Worm (Caenorhabditis elegans) whole organism, young adult: ENCODE measurements around the gene sec-22.

ENCODE experiments used
- C06A6.2 ChIP-seq: fragments of 200-800 bp; sonication (Bioruptor generic); conservative IDR thresholded peaks from 2 replicates; pipeline ENCODE4 v1.3.6; 2022; ENCODE audit warnings: missing genetic modification characterization, missing compliant biosample characterization
- D2030.7 ChIP-seq: fragments of 200-800 bp; sonication (Bioruptor generic); IDR thresholded peaks from 2 replicates; pipeline ENCODE4 v1.3.6; 2022; ENCODE audit warnings: missing genetic modification reagents, missing genetic modification characterization, missing compliant biosample characterization
- F52B5.7 ChIP-seq: sonication (generic microtip); optimal IDR thresholded peaks from 2 replicates; lab custom pipeline; 2016; ENCODE audit warnings: mild to moderate bottlenecking, missing genetic modification characterization, missing compliant biosample characterization
- F55B11.4 ChIP-seq: sonication (generic microtip); optimal IDR thresholded peaks from 2 replicates; lab custom pipeline; 2016; ENCODE audit warnings: missing compliant biosample characterization, missing genetic modification characterization, borderline replicate concordance; ENCODE audit not compliant: insufficient read depth
- F57A8.1 ChIP-seq: fragments of 200-800 bp; sonication (Bioruptor generic); optimal IDR thresholded peaks from 2 replicates; lab custom pipeline; 2018; ENCODE audit warnings: mild to moderate bottlenecking, missing genetic modification characterization, moderate library complexity, missing compliant biosample characterization
- F57C9.4 ChIP-seq: sonication (generic microtip); optimal IDR thresholded peaks from 2 replicates; lab custom pipeline; 2017; ENCODE audit warnings: mild to moderate bottlenecking, missing genetic modification characterization, missing compliant biosample characterization
- K11D2.4 ChIP-seq: fragments of 200-800 bp; sonication (Bioruptor generic); IDR thresholded peaks from 2 replicates; pipeline ENCODE4 v1.3.6; 2022; ENCODE audit warnings: missing genetic modification reagents, missing genetic modification characterization, missing compliant biosample characterization
- T07F8.4 ChIP-seq: sonication (generic microtip); optimal IDR thresholded peaks from 2 replicates; lab custom pipeline; 2016; ENCODE audit warnings: mild to moderate bottlenecking, missing genetic modification characterization, moderate library complexity, missing compliant biosample characterization
- Y95B8A.8 ChIP-seq: fragments of 200-800 bp; sonication (Bioruptor generic); IDR thresholded peaks from 2 replicates; pipeline ENCODE4 v1.3.6; 2022; ENCODE audit warnings: missing genetic modification reagents, missing genetic modification characterization, missing compliant biosample characterization
- ZK185.1 ChIP-seq: sonication (generic microtip); optimal IDR thresholded peaks from 2 replicates; lab custom pipeline; 2016; ENCODE audit warnings: mild to moderate bottlenecking, missing genetic modification characterization, missing compliant biosample characterization; ENCODE audit not compliant: poor library complexity, severe bottlenecking
- ama-1 ChIP-seq, 3 experiments: fragments of 150-350 bp in 1 of 3; sonication (generic microtip) in 2 of 3; optimal IDR thresholded peaks; 2 replicates each; lab custom pipeline; 2014 to 2018; ENCODE audit warnings: missing biosample characterization in 2 of 3, missing genetic modification characterization in 2 of 3, missing genetic modification reagents in 2 of 3
- ceh-27 ChIP-seq: fragments of 200-800 bp; sonication (Bioruptor generic); optimal IDR thresholded peaks from 2 replicates; lab custom pipeline; 2018; ENCODE audit warnings: mild to moderate bottlenecking, missing genetic modification characterization, moderate library complexity, missing compliant biosample characterization
- ceh-58 ChIP-seq: fragments of 200-800 bp; sonication (Bioruptor generic); IDR thresholded peaks from 2 replicates; pipeline ENCODE4 v1.3.6; 2022; ENCODE audit warnings: missing genetic modification characterization, missing compliant biosample characterization
- ceh-79 ChIP-seq: sonication (generic microtip); optimal IDR thresholded peaks from 2 replicates; lab custom pipeline; 2017; ENCODE audit warnings: mild to moderate bottlenecking, missing genetic modification characterization, missing compliant biosample characterization
- die-1 ChIP-seq: sonication (generic microtip); optimal IDR thresholded peaks from 2 replicates; lab custom pipeline; 2016; ENCODE audit warnings: missing genotype, mild to moderate bottlenecking, missing genetic modification characterization, missing compliant biosample characterization
- dox-1 ChIP-seq: fragments of 200-800 bp; sonication (Bioruptor generic); IDR thresholded peaks from 2 replicates; pipeline ENCODE4 v1.3.6; 2022; ENCODE audit warnings: missing genetic modification reagents, missing genetic modification characterization, missing compliant biosample characterization
- dpff-1 ChIP-seq: sonication (generic microtip); optimal IDR thresholded peaks from 2 replicates; lab custom pipeline; 2017; ENCODE audit warnings: mild to moderate bottlenecking, missing genetic modification characterization, missing compliant biosample characterization
- ekl-4 ChIP-seq: fragments of 200-800 bp; sonication (Bioruptor generic); IDR thresholded peaks from 2 replicates; pipeline ENCODE4 v1.3.6; 2022; ENCODE audit warnings: missing genetic modification reagents, missing genetic modification characterization, missing compliant biosample characterization
- fkh-3 ChIP-seq: sonication (generic microtip); optimal IDR thresholded peaks from 2 replicates; lab custom pipeline; 2016; ENCODE audit warnings: mild to moderate bottlenecking, missing genetic modification characterization, missing compliant biosample characterization
- hlh-26 ChIP-seq: fragments of 200-800 bp; sonication (Bioruptor generic); conservative IDR thresholded peaks from 2 replicates; pipeline ENCODE4 v1.3.6; 2022; ENCODE audit warnings: missing genetic modification reagents, missing genetic modification characterization, missing compliant biosample characterization
- hmg-20 ChIP-seq: fragments of 200-800 bp; sonication (Bioruptor generic); IDR thresholded peaks from 2 replicates; pipeline ENCODE4 v1.3.6; 2022; ENCODE audit warnings: missing genetic modification reagents, missing genetic modification characterization, missing compliant biosample characterization
- hsf-1 ChIP-seq: fragments of 200-800 bp; sonication (Bioruptor generic); IDR thresholded peaks from 2 replicates; pipeline ENCODE4 v1.3.6; 2022; ENCODE audit warnings: missing genetic modification reagents, missing genetic modification characterization, missing compliant biosample characterization
- lin-35 ChIP-seq, 3 experiments: fragments of 150-350 bp in 2 of 3; sonication (generic microtip) in 1 of 3; optimal IDR thresholded peaks; 2 replicates each; lab custom pipeline; 2014 to 2018; ENCODE audit warnings: missing biosample characterization in 3 of 3, missing genetic modification characterization in 3 of 3, missing genetic modification reagents in 3 of 3
- lir-1 ChIP-seq: fragments of 200-800 bp; sonication (Bioruptor generic); conservative IDR thresholded peaks from 2 replicates; pipeline ENCODE4 v1.3.6; 2022; ENCODE audit warnings: missing genetic modification reagents, missing genetic modification characterization, missing compliant biosample characterization
- lsy-27 ChIP-seq: sonication (generic microtip); optimal IDR thresholded peaks from 2 replicates; lab custom pipeline; 2017; ENCODE audit warnings: missing genetic modification characterization, mild to moderate bottlenecking, missing compliant biosample characterization, antibody characterized with exemption, missing genotype, borderline replicate concordance; ENCODE audit not compliant: insufficient read depth
- madf-10 ChIP-seq: sonication (generic microtip); optimal IDR thresholded peaks from 2 replicates; lab custom pipeline; 2016; ENCODE audit warnings: mild to moderate bottlenecking, missing genetic modification characterization, missing compliant biosample characterization
- mcd-1 ChIP-seq: fragments of 200-800 bp; sonication (Bioruptor generic); IDR thresholded peaks from 2 replicates; pipeline ENCODE4 v1.3.6; 2022; ENCODE audit warnings: missing genetic modification reagents, missing genetic modification characterization, missing compliant biosample characterization
- mxl-1 ChIP-seq: sonication (generic microtip); optimal IDR thresholded peaks from 2 replicates; lab custom pipeline; 2016; ENCODE audit warnings: missing genetic modification characterization, missing compliant biosample characterization
- nfya-1 ChIP-seq: sonication (generic microtip); optimal IDR thresholded peaks from 2 replicates; lab custom pipeline; 2017; ENCODE audit warnings: antibody characterized with exemption, missing compliant biosample characterization, missing genetic modification characterization, borderline replicate concordance; ENCODE audit not compliant: insufficient read depth
- nfyb-1 ChIP-seq: fragments of 200-800 bp; sonication (Bioruptor generic); IDR thresholded peaks from 2 replicates; pipeline ENCODE4 v1.3.6; 2022; ENCODE audit warnings: missing genetic modification reagents, missing genetic modification characterization, missing compliant biosample characterization
- nhr-80 ChIP-seq: sonication (generic microtip); optimal IDR thresholded peaks from 2 replicates; lab custom pipeline; 2016; ENCODE audit warnings: missing genetic modification characterization, missing compliant biosample characterization
- pha-4 ChIP-seq: fragments of 150-350 bp; sonication (generic microtip); optimal IDR thresholded peaks from 2 replicates; lab custom pipeline; 2014; ENCODE audit warnings: missing biosample characterization, missing genetic modification reagents, missing genetic modification characterization
- rec-8 ChIP-seq, 2 experiments: sonication (generic microtip); optimal IDR thresholded peaks; 2 replicates each; lab custom pipeline; 2016; ENCODE audit warnings: mild to moderate bottlenecking in 2 of 2, missing genetic modification characterization in 2 of 2, missing genetic modification reagents in 2 of 2, missing genotype in 2 of 2, missing biosample characterization in 1 of 2, missing compliant biosample characterization in 1 of 2, moderate library complexity in 1 of 2
- rpc-1 ChIP-seq, 2 experiments: fragments of 150-350 bp in 1 of 2; sonication (generic microtip) in 1 of 2; optimal IDR thresholded peaks; 2 replicates each; lab custom pipeline; 2014 to 2018; ENCODE audit warnings: missing biosample characterization in 1 of 2, missing genetic modification characterization in 1 of 2, missing genetic modification reagents in 1 of 2, missing genotype in 1 of 2
- snpc-1.1 ChIP-seq: sonication (generic microtip); optimal IDR thresholded peaks from 2 replicates; lab custom pipeline; 2017; ENCODE audit warnings: missing genetic modification characterization, mild to moderate bottlenecking, missing compliant biosample characterization, antibody characterized with exemption, moderate library complexity, missing genotype, missing genetic modification reagents; ENCODE audit not compliant: insufficient read depth
- snpc-3.4 ChIP-seq: sonication (generic microtip); optimal IDR thresholded peaks from 2 replicates; lab custom pipeline; 2017; ENCODE audit warnings: missing genetic modification characterization, mild to moderate bottlenecking, missing compliant biosample characterization, antibody characterized with exemption, moderate library complexity, missing genotype, missing genetic modification reagents
- tbx-9 ChIP-seq: sonication (generic microtip); optimal IDR thresholded peaks from 2 replicates; lab custom pipeline; 2016; ENCODE audit warnings: borderline replicate concordance, missing genetic modification characterization, inconsistent platforms, missing compliant biosample characterization
- tlf-1 ChIP-seq: fragments of 200-800 bp; sonication (Bioruptor generic); optimal IDR thresholded peaks from 2 replicates; lab custom pipeline; 2018; ENCODE audit warnings: mild to moderate bottlenecking, missing genetic modification characterization, missing compliant biosample characterization
- unc-62 ChIP-seq: fragments of 150-350 bp; optimal IDR thresholded peaks from 2 replicates; lab custom pipeline; 2014; ENCODE audit warnings: missing biosample characterization, missing genetic modification reagents, missing genetic modification characterization
- xnd-1 ChIP-seq: sonication (generic microtip); optimal IDR thresholded peaks from 2 replicates; lab custom pipeline; 2016; ENCODE audit warnings: missing genotype, missing genetic modification reagents, missing genetic modification characterization, missing compliant biosample characterization
- zim-3 ChIP-seq: sonication (generic microtip); optimal IDR thresholded peaks from 2 replicates; lab custom pipeline; 2017; ENCODE audit warnings: mild to moderate bottlenecking, missing genetic modification characterization, moderate library complexity, missing compliant biosample characterization
- ztf-18 ChIP-seq: sonication (generic microtip); optimal IDR thresholded peaks from 2 replicates; lab custom pipeline; 2016; ENCODE audit warnings: missing genotype, mild to moderate bottlenecking, missing genetic modification characterization, missing compliant biosample characterization

Gene sec-22

ce11 chrX:1005026-1005425 is 30.3 kb upstream of the sec-22 start:
- TF ChIP-seq F57C9.4 (no peak), nfyb-1 (no peak), xnd-1 (no peak), fkh-3 (tag; lab: Kevin White, UChicago) (no peak)

- TF ChIP-seq lsy-27 (tag; lab: Kevin White, UChicago) (no peak), dox-1 (GFP tag; lab: Robert Waterston, UW) (no peak), ceh-58 (GFP tag; lab: Robert Waterston, UW) (0 out of 2 replicates have a peak, but pooled peaks have one; percentile 22), nhr-80 (tag; lab: Kevin White, UChicago) (peak; percentile 48)
- TF ChIP-seq, all 124 proteins: peak for 2
Measured at ce11 chrX:1009512-1009911, 25.8 kb upstream of the sec-22 start.

- TF ChIP-seq mxl-1 = no peak
- peak; percentile 56 for TF ChIP-seq ama-1 (optimal IDR thresholded peaks at IDR 0.05; lab: Kevin White, UChicago)
- TF ChIP-seq ama-1 (GFP tag; optimal IDR thresholded peaks at IDR 0.05; lab: Kevin White, UChicago) = no peak
- peak; percentile 48 for TF ChIP-seq nfyb-1
- 0 out of 2 replicates have a peak, but pooled peaks have one; percentile 44 for TF ChIP-seq Y95B8A.8 (GFP tag; lab: Robert Waterston, UW)
- no peak for TF ChIP-seq nfya-1
- no peak for TF ChIP-seq ekl-4 (GFP tag; lab: Robert Waterston, UW)
- no peak for TF ChIP-seq pha-4 (tag; lab: Kevin White, UChicago)
- no peak for TF ChIP-seq ceh-27
- peak; percentile 52; the same call in 1 of the 2 replicates for TF ChIP-seq mcd-1 (GFP tag; lab: Robert Waterston, UW)
- no peak for TF ChIP-seq unc-62 (GFP tag; lab: Kevin White, UChicago)
- no peak for TF ChIP-seq T07F8.4
- TF ChIP-seq hsf-1 (GFP tag; lab: Robert Waterston, UW) = no peak
- TF ChIP-seq hlh-26 (GFP tag; lab: Robert Waterston, UW) = no peak
- TF ChIP-seq F55B11.4 (tag; lab: Kevin White, UChicago) = no peak
- no peak for TF ChIP-seq tbx-9 (tag; lab: Kevin White, UChicago)
- TF ChIP-seq rec-8 (tag; optimal IDR thresholded peaks at IDR 0.05; lab: Kevin White, UChicago) = peak in 1 of 2 experiments; percentile 15
- TF ChIP-seq hmg-20 = peak; percentile 44; the same call in 1 of the 2 replicates
- no peak for TF ChIP-seq die-1
- peak; percentile 51 for TF ChIP-seq tlf-1 (GFP tag; lab: Kevin White, UChicago)
- no peak for TF ChIP-seq lin-35 (GFP tag; optimal IDR thresholded peaks at IDR 0.05; lab: Kevin White, UChicago)
- TF ChIP-seq K11D2.4 (GFP tag; lab: Robert Waterston, UW) = peak; percentile 59; the same call in 1 of the 2 replicates
- TF ChIP-seq zim-3 (tag; lab: Kevin White, UChicago) = no peak
- TF ChIP-seq madf-10 (tag; lab: Kevin White, UChicago) = peak; percentile 29
- peak; percentile 28; the same call in 1 of the 2 replicates for TF ChIP-seq lir-1 (GFP tag; lab: Robert Waterston, UW)
- no peak for TF ChIP-seq rpc-1 (optimal IDR thresholded peaks at IDR 0.05; lab: Kevin White, UChicago)
- no peak for TF ChIP-seq rpc-1 (tag; optimal IDR thresholded peaks at IDR 0.05; lab: Kevin White, UChicago)
- TF ChIP-seq F57A8.1 (GFP tag; lab: Kevin White, UChicago) = no peak
- TF ChIP-seq ztf-18 (tag; lab: Kevin White, UChicago) = peak; percentile 9
- no peak for TF ChIP-seq ZK185.1
- TF ChIP-seq ceh-79 = no peak
- no peak for TF ChIP-seq snpc-3.4
- no peak for TF ChIP-seq D2030.7 (GFP tag; lab: Robert Waterston, UW)
- TF ChIP-seq snpc-1.1 = no peak
- no peak for TF ChIP-seq F52B5.7 (tag; lab: Kevin White, UChicago)
- TF ChIP-seq dpff-1 (tag; lab: Kevin White, UChicago) = no peak
- no peak for TF ChIP-seq C06A6.2 (GFP tag; lab: Robert Waterston, UW)
Measured at ce11 chrX:1010627-1011452, 24.5 kb upstream of the sec-22 start.
